Worm (Caenorhabditis elegans) whole organism, L4 larva: ENCODE data around the gene K11H3.8.

Experiments
- F10B5.3 ChIP-seq: sonication (generic microtip); optimal IDR thresholded peaks from 2 replicates; lab custom pipeline; 2016; ENCODE audit warnings: mild to moderate bottlenecking, missing genetic modification characterization, missing compliant biosample characterization
- F37D6.2 ChIP-seq: sonication (generic microtip); optimal IDR thresholded peaks from 2 replicates; lab custom pipeline; 2016; ENCODE audit warnings: mild to moderate bottlenecking, missing genetic modification characterization, missing compliant biosample characterization
- R02D3.7 ChIP-seq: fragments of 150-350 bp; sonication (generic microtip); optimal IDR thresholded peaks from 3 replicates; lab custom pipeline; 2014; ENCODE audit warnings: missing biosample characterization, missing genetic modification characterization
- Y5F2A.4 ChIP-seq: fragments of 200-800 bp; sonication (Bioruptor generic); optimal IDR thresholded peaks from 2 replicates; lab custom pipeline; 2018; ENCODE audit warnings: mild to moderate bottlenecking, missing genetic modification characterization, missing compliant biosample characterization
- Y75B8A.6 ChIP-seq: fragments of 200-800 bp; sonication (Bioruptor generic); IDR thresholded peaks from 2 replicates; pipeline ENCODE4 v1.3.6; 2022; ENCODE audit warnings: missing genetic modification reagents, missing genetic modification characterization, missing compliant biosample characterization
- ZK337.2 ChIP-seq: fragments of 200-800 bp; sonication (Bioruptor generic); IDR thresholded peaks from 2 replicates; pipeline ENCODE4 v1.3.6; 2022; ENCODE audit warnings: missing genetic modification reagents, missing genetic modification characterization, missing compliant biosample characterization
- attf-4 ChIP-seq: sonication (generic microtip); optimal IDR thresholded peaks from 3 replicates; lab custom pipeline; 2017; ENCODE audit warnings: missing biosample characterization, missing genetic modification characterization
- ceh-20 ChIP-seq: fragments of 200-800 bp; sonication (Bioruptor generic); IDR thresholded peaks from 2 replicates; pipeline ENCODE4 v1.3.6; 2022; ENCODE audit warnings: missing genetic modification reagents, missing genetic modification characterization, missing compliant biosample characterization
- ceh-28 ChIP-seq: fragments of 150-350 bp; optimal IDR thresholded peaks from 2 replicates; lab custom pipeline; 2014; ENCODE audit warnings: missing biosample characterization, missing genetic modification reagents, missing genetic modification characterization
- ceh-44 ChIP-seq: fragments of 200-800 bp; sonication (Bioruptor generic); IDR thresholded peaks from 2 replicates; pipeline ENCODE4 v1.3.6; 2022; ENCODE audit warnings: missing genetic modification reagents, missing genetic modification characterization, missing compliant biosample characterization
- daf-12 ChIP-seq: fragments of 150-350 bp; optimal IDR thresholded peaks from 2 replicates; lab custom pipeline; 2014; ENCODE audit warnings: missing biosample characterization, missing genetic modification reagents, missing genetic modification characterization
- daf-16 ChIP-seq, 3 experiments: sonication (generic microtip); optimal IDR thresholded peaks; 2 replicates each; lab custom pipeline; 2016 to 2017; ENCODE audit warnings: missing genetic modification characterization in 3 of 3, missing genetic modification reagents in 3 of 3, mild to moderate bottlenecking in 2 of 3, missing compliant biosample characterization in 2 of 3, missing biosample characterization in 1 of 3, moderate library complexity in 1 of 3
- dmd-8 ChIP-seq: fragments of 200-800 bp; sonication (Bioruptor generic); IDR thresholded peaks from 2 replicates; pipeline ENCODE4 v1.3.6; 2022; ENCODE audit warnings: missing genetic modification characterization, missing compliant biosample characterization
- dmd-9 ChIP-seq: fragments of 200-800 bp; sonication (Bioruptor generic); IDR thresholded peaks from 2 replicates; pipeline ENCODE4 v1.3.6; 2022; ENCODE audit warnings: missing genetic modification reagents, missing genetic modification characterization, missing compliant biosample characterization
- dpl-1 ChIP-seq: fragments of 150-350 bp; optimal IDR thresholded peaks from 2 replicates; lab custom pipeline; 2014; ENCODE audit warnings: missing biosample characterization, missing genetic modification reagents, missing genetic modification characterization
- dve-1 ChIP-seq: sonication (generic microtip); optimal IDR thresholded peaks from 2 replicates; lab custom pipeline; 2017; ENCODE audit warnings: antibody characterized with exemption, mild to moderate bottlenecking, missing genetic modification characterization, missing compliant biosample characterization; ENCODE audit not compliant: insufficient read depth
- egl-27 ChIP-seq: sonication (generic microtip); optimal IDR thresholded peaks from 3 replicates; lab custom pipeline; 2017; ENCODE audit warnings: missing biosample characterization, missing genetic modification reagents, missing genetic modification characterization
- egl-43 ChIP-seq: fragments of 200-800 bp; sonication (Bioruptor generic); IDR thresholded peaks from 2 replicates; pipeline ENCODE4 v1.3.6; 2022; ENCODE audit warnings: missing genetic modification reagents, missing genetic modification characterization, missing compliant biosample characterization
- gei-8 ChIP-seq: fragments of 200-800 bp; sonication (Bioruptor generic); optimal IDR thresholded peaks from 2 replicates; lab custom pipeline; 2018; ENCODE audit warnings: mild to moderate bottlenecking, missing genetic modification characterization, missing compliant biosample characterization
- hlh-30 ChIP-seq: sonication (generic microtip); optimal IDR thresholded peaks from 2 replicates; lab custom pipeline; 2017; ENCODE audit warnings: antibody characterized with exemption, mild to moderate bottlenecking, missing genetic modification characterization, missing compliant biosample characterization; ENCODE audit not compliant: insufficient read depth
- jun-1 ChIP-seq: fragments of 150-350 bp; optimal IDR thresholded peaks from 2 replicates; lab custom pipeline; 2014; ENCODE audit warnings: missing biosample characterization, missing genetic modification reagents, missing genetic modification characterization
- lim-7 ChIP-seq: fragments of 200-800 bp; sonication (Bioruptor generic); IDR thresholded peaks from 2 replicates; pipeline ENCODE4 v1.3.6; 2022; ENCODE audit warnings: missing genetic modification characterization, missing compliant biosample characterization
- lin-15B ChIP-seq: fragments of 150-350 bp; sonication (generic microtip); optimal IDR thresholded peaks from 3 replicates; lab custom pipeline; 2014; ENCODE audit warnings: missing biosample characterization, missing genetic modification characterization
- lin-39 ChIP-seq: fragments of 150-350 bp; optimal IDR thresholded peaks from 2 replicates; lab custom pipeline; 2014; ENCODE audit warnings: missing biosample characterization, missing genetic modification reagents, missing genetic modification characterization
- madf-9 ChIP-seq: fragments of 200-800 bp; sonication (Bioruptor generic); conservative IDR thresholded peaks from 2 replicates; pipeline ENCODE4 v1.3.6; 2022; ENCODE audit warnings: missing genetic modification reagents, missing genetic modification characterization, missing compliant biosample characterization
- mdt-29 ChIP-seq: fragments of 200-800 bp; sonication (Bioruptor generic); IDR thresholded peaks from 2 replicates; pipeline ENCODE4 v1.3.6; 2022; ENCODE audit warnings: missing genetic modification reagents, missing genetic modification characterization, missing compliant biosample characterization
- mes-2 ChIP-seq: sonication (generic microtip); optimal IDR thresholded peaks from 2 replicates; lab custom pipeline; 2016; ENCODE audit warnings: missing genotype, mild to moderate bottlenecking, missing genetic modification characterization, missing compliant biosample characterization; ENCODE audit not compliant: poor library complexity, severe bottlenecking
- mxl-2 ChIP-seq: fragments of 200-800 bp; sonication (Bioruptor generic); conservative IDR thresholded peaks from 2 replicates; pipeline ENCODE4 v1.3.6; 2022; ENCODE audit warnings: missing genetic modification reagents, missing genetic modification characterization, missing compliant biosample characterization
- mxl-3 ChIP-seq: fragments of 200-800 bp; sonication (Bioruptor generic); optimal IDR thresholded peaks from 2 replicates; lab custom pipeline; 2018; ENCODE audit warnings: mild to moderate bottlenecking, missing genetic modification characterization, missing compliant biosample characterization
- nhr-10 ChIP-seq: fragments of 150-350 bp; optimal IDR thresholded peaks from 2 replicates; lab custom pipeline; 2014; ENCODE audit warnings: missing biosample characterization, missing genetic modification characterization
- nhr-111 ChIP-seq: fragments of 200-800 bp; sonication (Bioruptor generic); optimal IDR thresholded peaks from 2 replicates; lab custom pipeline; 2018; ENCODE audit warnings: mild to moderate bottlenecking, missing genetic modification characterization, missing compliant biosample characterization
- nhr-28 ChIP-seq: fragments of 150-350 bp; optimal IDR thresholded peaks from 2 replicates; lab custom pipeline; 2014; ENCODE audit warnings: missing biosample characterization, missing genetic modification characterization
- nhr-42 ChIP-seq: fragments of 200-800 bp; sonication (Bioruptor generic); IDR thresholded peaks from 2 replicates; pipeline ENCODE4 v1.3.6; 2022; ENCODE audit warnings: missing genetic modification characterization, missing compliant biosample characterization
- nhr-48 ChIP-seq: sonication (generic microtip); optimal IDR thresholded peaks from 2 replicates; lab custom pipeline; 2016; ENCODE audit warnings: mild to moderate bottlenecking, missing genetic modification characterization, missing compliant biosample characterization
- nhr-76 ChIP-seq: fragments of 150-350 bp; optimal IDR thresholded peaks from 2 replicates; lab custom pipeline; 2014; ENCODE audit warnings: missing biosample characterization, missing genetic modification characterization
- pha-4 ChIP-seq, 2 experiments: fragments of 150-350 bp in 1 of 2; fragments of 200-800 bp in 1 of 2; sonication (Bioruptor generic) in 1 of 2; IDR thresholded peaks in 1 of 2; optimal IDR thresholded peaks in 1 of 2; 2 replicates each; pipeline versions ENCODE4 v1.3.6 to Lab custom; 2014 to 2022; ENCODE audit warnings: missing genetic modification characterization in 2 of 2, missing genetic modification reagents in 2 of 2, missing biosample characterization in 1 of 2, missing compliant biosample characterization in 1 of 2
- php-3 ChIP-seq: fragments of 200-800 bp; sonication (Bioruptor generic); IDR thresholded peaks from 2 replicates; pipeline ENCODE4 v1.3.6; 2022; ENCODE audit warnings: missing genetic modification reagents, missing genetic modification characterization, missing compliant biosample characterization
- rbr-2 ChIP-seq: sonication (generic microtip); optimal IDR thresholded peaks from 2 replicates; lab custom pipeline; 2016; ENCODE audit warnings: missing genotype, missing genetic modification characterization, missing compliant biosample characterization
- set-16 ChIP-seq: fragments of 200-800 bp; sonication (Bioruptor generic); IDR thresholded peaks from 2 replicates; pipeline ENCODE4 v1.3.6; 2022; ENCODE audit warnings: missing genetic modification reagents, missing genetic modification characterization, missing compliant biosample characterization
- skn-1 ChIP-seq: fragments of 150-350 bp; optimal IDR thresholded peaks from 2 replicates; lab custom pipeline; 2014; ENCODE audit warnings: missing biosample characterization, missing genetic modification characterization
- spr-3 ChIP-seq: fragments of 200-800 bp; sonication (Bioruptor generic); optimal IDR thresholded peaks from 2 replicates; lab custom pipeline; 2018; ENCODE audit warnings: mild to moderate bottlenecking, missing genetic modification characterization, missing compliant biosample characterization
- tag-97 ChIP-seq: fragments of 200-800 bp; sonication (Bioruptor generic); IDR thresholded peaks from 2 replicates; pipeline ENCODE4 v1.3.6; 2022; ENCODE audit warnings: missing genetic modification characterization, missing compliant biosample characterization
- unc-130 ChIP-seq: sonication (generic microtip); optimal IDR thresholded peaks from 2 replicates; lab custom pipeline; 2016; ENCODE audit warnings: missing genetic modification reagents, missing genetic modification characterization, missing compliant biosample characterization
- unc-39 ChIP-seq: sonication (generic microtip); optimal IDR thresholded peaks from 2 replicates; lab custom pipeline; 2017; ENCODE audit warnings: missing biosample characterization, missing genetic modification characterization
- zip-2 ChIP-seq: fragments of 150-350 bp; optimal IDR thresholded peaks from 2 replicates; lab custom pipeline; 2014; ENCODE audit warnings: missing biosample characterization, missing genetic modification characterization
- ztf-11 ChIP-seq: fragments of 150-350 bp; optimal IDR thresholded peaks from 2 replicates; lab custom pipeline; 2014; ENCODE audit warnings: missing biosample characterization, missing genetic modification characterization

Gene K11H3.8

ce11 chrIII:9802045-9802444 is 32.9 kb upstream of the K11H3.8 start:
- TF ChIP-seq nhr-76 (tag; lab: Kevin White, UChicago): no peak
- no peak for TF ChIP-seq daf-12 (tag; lab: Kevin White, UChicago)
- TF ChIP-seq nhr-10 (tag; lab: Kevin White, UChicago): no peak
- TF ChIP-seq jun-1 (tag; lab: Kevin White, UChicago): no peak
- TF ChIP-seq hlh-30: no peak
- TF ChIP-seq F37D6.2 (tag; lab: Kevin White, UChicago): no peak
- TF ChIP-seq ceh-28 (tag; lab: Kevin White, UChicago): no peak
- no peak for TF ChIP-seq gei-8 (GFP tag; lab: Kevin White, UChicago)
- TF ChIP-seq mxl-2 (GFP tag; lab: Robert Waterston, UW): no peak
- no peak for TF ChIP-seq lin-39 (tag; lab: Kevin White, UChicago)
- TF ChIP-seq nhr-111 (GFP tag; lab: Kevin White, UChicago): no peak
- TF ChIP-seq daf-16 (GFP tag; optimal IDR thresholded peaks at IDR 0.05; lab: Kevin White, UChicago): no peak
- TF ChIP-seq daf-16 (tag; optimal IDR thresholded peaks at IDR 0.05; lab: Kevin White, UChicago): no peak
- TF ChIP-seq pha-4 (GFP tag; IDR thresholded peaks at IDR 0.05; lab: Robert Waterston, UW): no peak; the same call in 1 of the 2 replicates
- no peak for TF ChIP-seq pha-4 (tag; optimal IDR thresholded peaks at IDR 0.05; lab: Kevin White, UChicago)

- TF ChIP-seq dmd-8 (GFP tag; lab: Robert Waterston, UW): no peak
- no peak for TF ChIP-seq ceh-28 (tag; lab: Kevin White, UChicago)
- no peak for TF ChIP-seq mxl-3 (GFP tag; lab: Kevin White, UChicago)
- TF ChIP-seq php-3 (GFP tag; lab: Robert Waterston, UW): peak; percentile 55; the same call in 1 of the 2 replicates
- TF ChIP-seq mes-2 (tag; lab: Kevin White, UChicago): peak; percentile 47
- no peak for TF ChIP-seq nhr-10 (tag; lab: Kevin White, UChicago)
- no peak for TF ChIP-seq unc-130 (GFP tag; lab: Kevin White, UChicago)
- TF ChIP-seq rbr-2 (tag; lab: Kevin White, UChicago): no peak
- no peak for TF ChIP-seq nhr-76 (tag; lab: Kevin White, UChicago)
- no peak for TF ChIP-seq tag-97 (GFP tag; lab: Robert Waterston, UW)
- TF ChIP-seq attf-4 (tag; lab: Kevin White, UChicago): no peak
- TF ChIP-seq R02D3.7 (tag; lab: Kevin White, UChicago): no peak
- no peak for TF ChIP-seq dmd-9 (GFP tag; lab: Robert Waterston, UW)
- no peak for TF ChIP-seq nhr-42
- TF ChIP-seq unc-39: no peak
- TF ChIP-seq set-16: no peak
- no peak for TF ChIP-seq Y5F2A.4 (GFP tag; lab: Kevin White, UChicago)
- TF ChIP-seq egl-43 (GFP tag; lab: Robert Waterston, UW): no peak
- no peak for TF ChIP-seq madf-9
- TF ChIP-seq daf-16 (GFP tag; optimal IDR thresholded peaks at IDR 0.05; lab: Kevin White, UChicago): no peak
- no peak for TF ChIP-seq daf-16 (tag; optimal IDR thresholded peaks at IDR 0.05; lab: Kevin White, UChicago)
- no peak for TF ChIP-seq mxl-2 (GFP tag; lab: Robert Waterston, UW)
- no peak for TF ChIP-seq ceh-20 (GFP tag; lab: Robert Waterston, UW)
- TF ChIP-seq ZK337.2 (GFP tag; lab: Robert Waterston, UW): no peak
- TF ChIP-seq ceh-44 (GFP tag; lab: Robert Waterston, UW): no peak
- peak; percentile 87 for TF ChIP-seq zip-2 (tag; lab: Kevin White, UChicago)
- TF ChIP-seq F10B5.3 (tag; lab: Kevin White, UChicago): no peak
- TF ChIP-seq ztf-11 (tag; lab: Kevin White, UChicago): no peak
- TF ChIP-seq pha-4 (GFP tag; IDR thresholded peaks at IDR 0.05; lab: Robert Waterston, UW): no peak
- TF ChIP-seq pha-4 (tag; optimal IDR thresholded peaks at IDR 0.05; lab: Kevin White, UChicago): no peak
- no peak for TF ChIP-seq dpl-1
- TF ChIP-seq mdt-29 (GFP tag; lab: Robert Waterston, UW): 0 out of 2 replicates have a peak, but pooled peaks have one; percentile 8
- TF ChIP-seq egl-27 (tag; lab: Kevin White, UChicago): no peak
- TF ChIP-seq Y75B8A.6 (GFP tag; lab: Robert Waterston, UW): no peak
- peak; percentile 12 for TF ChIP-seq nhr-28
- no peak for TF ChIP-seq skn-1 (tag; lab: Kevin White, UChicago)
- no peak for TF ChIP-seq nhr-48 (tag; lab: Kevin White, UChicago)
- no peak for TF ChIP-seq lim-7 (GFP tag; lab: Robert Waterston, UW)
- TF ChIP-seq dve-1 (tag; lab: Kevin White, UChicago): peak; percentile 1
- peak; percentile 18 for TF ChIP-seq gei-8 (GFP tag; lab: Kevin White, UChicago)
- no peak for TF ChIP-seq lin-15B
- TF ChIP-seq spr-3 (GFP tag; lab: Kevin White, UChicago): no peak
Observed at ce11 chrIII:9804997-9805610, 29.9 kb upstream of the K11H3.8 start, which contains the start of gene riok-3. riok-3 (minus strand) TSS chrIII:9805011.
